Worm (Caenorhabditis elegans) whole organism, young adult: ENCODE data around the gene col-159.

Source experiments
- F22D6.2 ChIP-seq: sonication (generic microtip); optimal IDR thresholded peaks from 2 replicates; lab custom pipeline; 2016; ENCODE audit warnings: mild to moderate bottlenecking, missing genetic modification characterization, missing compliant biosample characterization
- F33H1.4 ChIP-seq: fragments of 200-800 bp; sonication (Bioruptor generic); IDR thresholded peaks from 2 replicates; pipeline ENCODE4 v1.3.6; 2022; ENCODE audit warnings: missing genetic modification reagents, missing genetic modification characterization, missing compliant biosample characterization
- F49E8.2 ChIP-seq: sonication (generic microtip); optimal IDR thresholded peaks from 3 replicates; lab custom pipeline; 2017; ENCODE audit warnings: missing genetic modification characterization, mild to moderate bottlenecking, missing compliant biosample characterization, antibody characterized with exemption, moderate library complexity; ENCODE audit not compliant: insufficient read depth
- Y95B8A.8 ChIP-seq: fragments of 200-800 bp; sonication (Bioruptor generic); IDR thresholded peaks from 2 replicates; pipeline ENCODE4 v1.3.6; 2022; ENCODE audit warnings: missing genetic modification reagents, missing genetic modification characterization, missing compliant biosample characterization
- ZK185.1 ChIP-seq: sonication (generic microtip); optimal IDR thresholded peaks from 2 replicates; lab custom pipeline; 2016; ENCODE audit warnings: mild to moderate bottlenecking, missing genetic modification characterization, missing compliant biosample characterization; ENCODE audit not compliant: poor library complexity, severe bottlenecking
- attf-3 ChIP-seq: fragments of 200-800 bp; sonication (Bioruptor generic); conservative IDR thresholded peaks from 2 replicates; pipeline ENCODE4 v1.3.6; 2022; ENCODE audit warnings: missing genetic modification reagents, missing genetic modification characterization, missing compliant biosample characterization
- ceh-27 ChIP-seq: fragments of 200-800 bp; sonication (Bioruptor generic); optimal IDR thresholded peaks from 2 replicates; lab custom pipeline; 2018; ENCODE audit warnings: mild to moderate bottlenecking, missing genetic modification characterization, moderate library complexity, missing compliant biosample characterization
- ceh-79 ChIP-seq: sonication (generic microtip); optimal IDR thresholded peaks from 2 replicates; lab custom pipeline; 2017; ENCODE audit warnings: mild to moderate bottlenecking, missing genetic modification characterization, missing compliant biosample characterization
- ceh-91 ChIP-seq: fragments of 200-800 bp; sonication (Bioruptor generic); IDR thresholded peaks from 2 replicates; pipeline ENCODE4 v1.3.6; 2022; ENCODE audit warnings: missing genetic modification reagents, missing genetic modification characterization, missing compliant biosample characterization
- dpl-1 ChIP-seq: fragments of 150-350 bp; optimal IDR thresholded peaks from 2 replicates; lab custom pipeline; 2014; ENCODE audit warnings: missing biosample characterization, missing genetic modification reagents, missing genetic modification characterization
- efl-1 ChIP-seq: fragments of 150-350 bp; optimal IDR thresholded peaks from 2 replicates; lab custom pipeline; 2014; ENCODE audit warnings: missing biosample characterization, missing genetic modification reagents, missing genetic modification characterization
- hlh-12 ChIP-seq: sonication (generic microtip); optimal IDR thresholded peaks from 2 replicates; lab custom pipeline; 2016; ENCODE audit warnings: missing genetic modification characterization, missing compliant biosample characterization
- lir-1 ChIP-seq: fragments of 200-800 bp; sonication (Bioruptor generic); conservative IDR thresholded peaks from 2 replicates; pipeline ENCODE4 v1.3.6; 2022; ENCODE audit warnings: missing genetic modification reagents, missing genetic modification characterization, missing compliant biosample characterization
- lsl-1 ChIP-seq: fragments of 200-800 bp; sonication (Bioruptor generic); optimal IDR thresholded peaks from 2 replicates; lab custom pipeline; 2018; ENCODE audit warnings: mild to moderate bottlenecking, missing genetic modification characterization, moderate library complexity, missing compliant biosample characterization
- madf-8 ChIP-seq: fragments of 200-800 bp; sonication (Bioruptor generic); conservative IDR thresholded peaks from 2 replicates; pipeline ENCODE4 v1.3.6; 2022; ENCODE audit warnings: missing genetic modification reagents, missing genetic modification characterization, missing compliant biosample characterization
- mes-4 ChIP-seq: sonication (generic microtip); optimal IDR thresholded peaks from 2 replicates; lab custom pipeline; 2016; ENCODE audit warnings: missing genotype, missing genetic modification characterization, missing compliant biosample characterization
- nfya-1 ChIP-seq: sonication (generic microtip); optimal IDR thresholded peaks from 2 replicates; lab custom pipeline; 2017; ENCODE audit warnings: antibody characterized with exemption, missing compliant biosample characterization, missing genetic modification characterization, borderline replicate concordance; ENCODE audit not compliant: insufficient read depth
- nhr-120 ChIP-seq: fragments of 200-800 bp; sonication (Bioruptor generic); IDR thresholded peaks from 2 replicates; pipeline ENCODE4 v1.3.6; 2022; ENCODE audit warnings: missing genetic modification characterization, missing compliant biosample characterization
- nhr-27 ChIP-seq: fragments of 200-800 bp; sonication (Bioruptor generic); optimal IDR thresholded peaks from 2 replicates; lab custom pipeline; 2018; ENCODE audit warnings: mild to moderate bottlenecking, missing genetic modification characterization, moderate library complexity, missing compliant biosample characterization
- pbrm-1 ChIP-seq: fragments of 200-800 bp; sonication (Bioruptor generic); IDR thresholded peaks from 2 replicates; pipeline ENCODE4 v1.3.6; 2022; ENCODE audit warnings: missing genetic modification reagents, missing genetic modification characterization, missing compliant biosample characterization
- repo-1 ChIP-seq: sonication (generic microtip); optimal IDR thresholded peaks from 2 replicates; lab custom pipeline; 2017; ENCODE audit warnings: mild to moderate bottlenecking, missing genetic modification characterization, missing compliant biosample characterization
- sea-2 ChIP-seq: fragments of 200-800 bp; sonication (Bioruptor generic); IDR thresholded peaks from 2 replicates; pipeline ENCODE4 v1.3.6; 2022; ENCODE audit warnings: missing genetic modification characterization, missing compliant biosample characterization
- snpc-1.1 ChIP-seq: sonication (generic microtip); optimal IDR thresholded peaks from 2 replicates; lab custom pipeline; 2017; ENCODE audit warnings: missing genetic modification characterization, mild to moderate bottlenecking, missing compliant biosample characterization, antibody characterized with exemption, moderate library complexity, missing genotype, missing genetic modification reagents; ENCODE audit not compliant: insufficient read depth
- snpc-3.4 ChIP-seq: sonication (generic microtip); optimal IDR thresholded peaks from 2 replicates; lab custom pipeline; 2017; ENCODE audit warnings: missing genetic modification characterization, mild to moderate bottlenecking, missing compliant biosample characterization, antibody characterized with exemption, moderate library complexity, missing genotype, missing genetic modification reagents
- xnd-1 ChIP-seq: sonication (generic microtip); optimal IDR thresholded peaks from 2 replicates; lab custom pipeline; 2016; ENCODE audit warnings: missing genotype, missing genetic modification reagents, missing genetic modification characterization, missing compliant biosample characterization
- ztf-26 ChIP-seq: sonication (generic microtip); optimal IDR thresholded peaks from 2 replicates; lab custom pipeline; 2017; ENCODE audit warnings: missing genetic modification characterization, missing compliant biosample characterization
- ztf-28 ChIP-seq: fragments of 200-800 bp; sonication (Bioruptor generic); IDR thresholded peaks from 2 replicates; pipeline ENCODE4 v1.3.6; 2022; ENCODE audit warnings: missing genetic modification reagents, missing genetic modification characterization, missing compliant biosample characterization

col-159 gene

DNA sequence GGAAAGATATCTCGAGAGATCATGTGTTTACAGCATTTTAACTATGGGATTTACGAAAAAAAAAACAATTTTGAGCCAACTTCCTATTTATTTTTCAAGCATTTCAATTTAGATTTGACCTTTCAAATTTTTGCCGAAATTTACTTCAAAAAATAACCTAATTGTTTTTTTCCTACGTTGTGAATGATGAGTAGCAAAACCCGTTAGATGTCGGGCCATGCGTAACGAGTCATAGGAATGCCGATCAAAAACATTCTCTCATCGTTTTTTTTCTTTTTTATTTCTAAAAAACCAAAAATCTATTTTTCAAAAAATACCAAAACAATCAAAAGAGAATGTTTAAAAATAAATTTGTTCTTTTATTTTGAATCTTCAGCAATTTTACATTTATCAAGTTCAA lies 39.1 kb downstream of the col-159 start (continued):
- TF ChIP-seq sea-2 (GFP tag; lab: Robert Waterston, UW) = no peak
- peak; percentile 86 for TF ChIP-seq snpc-1.1 (tag; lab: Kevin White, UChicago)
- peak; percentile 4 for TF ChIP-seq snpc-3.4 (tag; lab: Kevin White, UChicago)

ce11 chrV:13161052-13161451 lies 40.9 kb downstream of the col-159 start:
- no peak for TF ChIP-seq ZK185.1
- TF ChIP-seq F22D6.2 = no peak
- TF ChIP-seq ztf-28 (GFP tag; lab: Robert Waterston, UW) = no peak
- TF ChIP-seq ztf-26 = no peak
- no peak for TF ChIP-seq F49E8.2 (tag; lab: Kevin White, UChicago)
- TF ChIP-seq Y95B8A.8 = no peak

- no peak for TF ChIP-seq hlh-12 (tag; lab: Kevin White, UChicago)
- TF ChIP-seq pbrm-1 (GFP tag; lab: Robert Waterston, UW) = no peak
- TF ChIP-seq mes-4 = no peak
- no peak for TF ChIP-seq nhr-120 (GFP tag; lab: Robert Waterston, UW)
Observed at ce11 chrV:13157073-13157472, 44.9 kb downstream of the col-159 start.

- TF ChIP-seq nhr-27 (tag; lab: Kevin White, UChicago) (no peak), lir-1 (GFP tag; lab: Robert Waterston, UW) (no peak), nfya-1 (tag; lab: Kevin White, UChicago) (no peak), ceh-79 (no peak), xnd-1 (tag; lab: Kevin White, UChicago) (no peak), ceh-27 (GFP tag; lab: Kevin White, UChicago) (no peak)
Observed at ce11 chrV:13154225-13154624, 47.8 kb downstream of the col-159 start.

DNA sequence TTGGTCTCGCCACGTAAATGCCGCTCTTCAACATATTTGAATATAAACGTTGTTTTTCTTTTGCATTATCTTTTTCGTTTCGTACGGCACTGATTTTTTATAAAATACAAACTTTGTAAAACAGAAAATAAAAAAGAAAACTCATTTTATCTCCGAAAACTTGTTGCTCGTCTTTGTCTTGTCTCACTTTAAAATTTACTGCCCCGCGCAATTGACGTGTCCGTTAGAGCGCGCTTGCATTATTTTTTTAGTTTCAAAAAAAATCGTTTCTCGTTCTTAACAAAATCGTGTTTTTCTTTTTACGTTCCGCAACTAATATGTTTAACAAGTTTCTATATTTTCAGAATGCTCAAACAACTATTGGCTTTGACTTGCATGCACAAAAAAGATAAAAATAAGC lies 49.4 kb downstream of the col-159 start, which contains the start of gene noca-1:
Gene noca-1, plus strand, starts transcription at position 345 of the 400 bp plus-strand sequence.
- TF ChIP-seq efl-1 (GFP tag; lab: Kevin White, UChicago) (peak; percentile 57), repo-1 (tag; lab: Kevin White, UChicago) (no peak), ceh-91 (GFP tag; lab: Robert Waterston, UW) (0 out of 2 replicates have a peak, but pooled peaks have one; percentile 37), attf-3 (GFP tag; lab: Robert Waterston, UW) (no peak), dpl-1 (GFP tag; lab: Kevin White, UChicago) (peak; percentile 40), madf-8 (GFP tag; lab: Robert Waterston, UW) (0 out of 2 replicates have a peak, but pooled peaks have one; percentile 7), lsl-1 (GFP tag; lab: Kevin White, UChicago) (peak; percentile 56), F33H1.4 (GFP tag; lab: Robert Waterston, UW) (peak; percentile 47)
